Worm (Caenorhabditis elegans) whole organism, L1 larva: ENCODE results near the gene ZK1127.13.
A peak's percentile ranks its signal among the peaks of the same experiment; 100 is the strongest.

ENCODE experiments used
- ama-1 ChIP-seq: fragments of 150-350 bp; optimal IDR thresholded peaks from 2 replicates; lab custom pipeline; 2014
- blmp-1 ChIP-seq: fragments of 150-350 bp; optimal IDR thresholded peaks from 2 replicates; lab custom pipeline; 2014; ENCODE audit warnings: missing biosample characterization, missing genetic modification characterization
- ceh-88 ChIP-seq: fragments of 200-800 bp; sonication (Bioruptor generic); IDR thresholded peaks from 2 replicates; pipeline ENCODE4 v1.3.6; 2022; ENCODE audit warnings: missing genetic modification characterization, missing compliant biosample characterization
- ces-1 ChIP-seq: fragments of 150-350 bp; optimal IDR thresholded peaks from 2 replicates; lab custom pipeline; 2014; ENCODE audit warnings: missing biosample characterization, missing genetic modification reagents, missing genetic modification characterization
- dsc-1 ChIP-seq: sonication (generic microtip); optimal IDR thresholded peaks from 2 replicates; lab custom pipeline; 2016; ENCODE audit warnings: mild to moderate bottlenecking, missing genetic modification characterization, missing compliant biosample characterization
- efl-1 ChIP-seq, 4 experiments: fragments of 150-350 bp; optimal IDR thresholded peaks in 3 of 4; peaks in 1 of 4; 1 replicate in 1 of 4; 2 replicates in 3 of 4; lab custom pipeline; 2014; ENCODE audit warnings: missing biosample characterization in 2 of 4, missing genetic modification characterization in 2 of 4, missing genetic modification reagents in 2 of 4
- egl-13 ChIP-seq: sonication (generic microtip); optimal IDR thresholded peaks from 2 replicates; lab custom pipeline; 2016; ENCODE audit warnings: missing genotype, missing genetic modification reagents, missing genetic modification characterization, missing compliant biosample characterization
- egl-27 ChIP-seq, 2 experiments: fragments of 150-350 bp in 1 of 2; sonication (generic microtip); optimal IDR thresholded peaks; 3 replicates each; lab custom pipeline; 2017 to 2018; ENCODE audit warnings: missing biosample characterization in 2 of 2, missing genetic modification characterization in 2 of 2, missing genetic modification reagents in 2 of 2
- elt-2 ChIP-seq: sonication (generic microtip); optimal IDR thresholded peaks from 2 replicates; lab custom pipeline; 2016; ENCODE audit warnings: missing genetic modification characterization, mild to moderate bottlenecking, inconsistent platforms, missing compliant biosample characterization, missing genetic modification reagents
- elt-3 ChIP-seq, 6 experiments: fragments of 150-350 bp in 1 of 6; sonication (generic microtip); optimal IDR thresholded peaks; 2 replicates each; lab custom pipeline; 2017 to 2018; ENCODE audit warnings: missing biosample characterization in 6 of 6, missing genetic modification characterization in 6 of 6, inconsistent platforms in 1 of 6
- ets-5 ChIP-seq: fragments of 200-800 bp; sonication (Bioruptor generic); IDR thresholded peaks from 2 replicates; pipeline ENCODE4 v1.3.6; 2022; ENCODE audit warnings: missing genetic modification characterization, missing compliant biosample characterization
- fkh-10 ChIP-seq: sonication (generic microtip); optimal IDR thresholded peaks from 2 replicates; lab custom pipeline; 2017; ENCODE audit warnings: missing biosample characterization, missing genetic modification reagents, missing genetic modification characterization
- fkh-4 ChIP-seq: sonication (generic microtip); optimal IDR thresholded peaks from 2 replicates; lab custom pipeline; 2016; ENCODE audit warnings: missing compliant biosample characterization, missing genetic modification characterization, borderline replicate concordance
- grh-1 ChIP-seq: fragments of 200-800 bp; sonication (Bioruptor generic); IDR thresholded peaks from 2 replicates; pipeline ENCODE4 v1.3.6; 2022; ENCODE audit warnings: missing genetic modification reagents, missing genetic modification characterization, missing compliant biosample characterization
- hlh-17 ChIP-seq: fragments of 200-800 bp; sonication (Bioruptor generic); optimal IDR thresholded peaks from 2 replicates; lab custom pipeline; 2018; ENCODE audit warnings: missing genetic modification characterization, mild to moderate bottlenecking, missing compliant biosample characterization, moderate library complexity, borderline replicate concordance
- hlh-4 ChIP-seq: sonication (generic microtip); optimal IDR thresholded peaks from 2 replicates; lab custom pipeline; 2016; ENCODE audit warnings: mild to moderate bottlenecking, missing genetic modification characterization, missing compliant biosample characterization
- hpl-2 ChIP-seq: fragments of 150-350 bp; optimal IDR thresholded peaks from 2 replicates; lab custom pipeline; 2014; ENCODE audit warnings: missing biosample characterization, missing genetic modification reagents, missing genetic modification characterization
- irx-1 ChIP-seq: sonication (generic microtip); optimal IDR thresholded peaks from 2 replicates; lab custom pipeline; 2016; ENCODE audit warnings: missing genetic modification characterization, missing compliant biosample characterization
- isw-1 ChIP-seq: fragments of 200-800 bp; sonication (Bioruptor generic); IDR thresholded peaks from 2 replicates; pipeline ENCODE4 v1.3.6; 2022; ENCODE audit warnings: missing genetic modification characterization, missing compliant biosample characterization
- jun-1 ChIP-seq: fragments of 150-350 bp; optimal IDR thresholded peaks from 2 replicates; lab custom pipeline; 2014; ENCODE audit warnings: missing biosample characterization, missing genetic modification reagents, missing genetic modification characterization
- lin-14 ChIP-seq: fragments of 200-800 bp; sonication (Bioruptor generic); optimal IDR thresholded peaks from 2 replicates; lab custom pipeline; 2018; ENCODE audit warnings: mild to moderate bottlenecking, missing genetic modification characterization, moderate library complexity, missing compliant biosample characterization
- lin-35 ChIP-seq, 2 experiments: fragments of 150-350 bp; optimal IDR thresholded peaks; 2 replicates each; lab custom pipeline; 2014; ENCODE audit warnings: missing biosample characterization in 2 of 2, missing genetic modification characterization in 2 of 2, missing genetic modification reagents in 2 of 2
- lsy-2 ChIP-seq, 2 experiments: fragments of 150-350 bp; optimal IDR thresholded peaks; 2 replicates each; lab custom pipeline; 2014; ENCODE audit warnings: missing biosample characterization in 2 of 2, missing genetic modification characterization in 2 of 2
- mab-9 ChIP-seq: fragments of 200-800 bp; sonication (Bioruptor generic); IDR thresholded peaks from 2 replicates; pipeline ENCODE4 v1.3.6; 2022; ENCODE audit warnings: missing genetic modification reagents, missing genetic modification characterization, missing compliant biosample characterization
- mep-1 ChIP-seq: fragments of 150-350 bp; optimal IDR thresholded peaks from 2 replicates; lab custom pipeline; 2014; ENCODE audit warnings: missing biosample characterization, missing genetic modification characterization
- nhr-11 ChIP-seq: fragments of 150-350 bp; optimal IDR thresholded peaks from 2 replicates; lab custom pipeline; 2014; ENCODE audit warnings: missing biosample characterization, missing genetic modification characterization
- nhr-20 ChIP-seq: sonication (generic microtip); optimal IDR thresholded peaks from 2 replicates; lab custom pipeline; 2016; ENCODE audit warnings: mild to moderate bottlenecking, missing genetic modification characterization, missing compliant biosample characterization
- nhr-237 ChIP-seq: fragments of 150-350 bp; optimal IDR thresholded peaks from 2 replicates; lab custom pipeline; 2014; ENCODE audit warnings: missing biosample characterization, missing genetic modification characterization
- nhr-47 ChIP-seq: sonication (generic microtip); optimal IDR thresholded peaks from 2 replicates; lab custom pipeline; 2016; ENCODE audit warnings: mild to moderate bottlenecking, missing genetic modification characterization, moderate library complexity, missing compliant biosample characterization
- nhr-76 ChIP-seq: sonication (generic microtip); optimal IDR thresholded peaks from 2 replicates; lab custom pipeline; 2017; ENCODE audit warnings: missing biosample characterization, missing genetic modification characterization
- nhr-77 ChIP-seq: fragments of 150-350 bp; optimal IDR thresholded peaks from 2 replicates; lab custom pipeline; 2014; ENCODE audit warnings: missing biosample characterization, missing genetic modification characterization
- nhr-84 ChIP-seq: sonication (generic microtip); optimal IDR thresholded peaks from 2 replicates; lab custom pipeline; 2017; ENCODE audit warnings: missing biosample characterization, missing genetic modification characterization
- pqm-1 ChIP-seq: sonication (generic microtip); optimal IDR thresholded peaks from 3 replicates; lab custom pipeline; 2017; ENCODE audit warnings: missing biosample characterization, missing genetic modification characterization
- skn-1 ChIP-seq: fragments of 150-350 bp; optimal IDR thresholded peaks from 2 replicates; lab custom pipeline; 2014; ENCODE audit warnings: missing biosample characterization, missing genetic modification characterization
- snpc-4 ChIP-seq: fragments of 150-350 bp; optimal IDR thresholded peaks from 2 replicates; lab custom pipeline; 2014; ENCODE audit warnings: missing biosample characterization, missing genetic modification characterization
- sox-4 ChIP-seq: sonication (generic microtip); optimal IDR thresholded peaks from 2 replicates; lab custom pipeline; 2016; ENCODE audit warnings: missing genetic modification characterization, missing compliant biosample characterization
- swsn-7 ChIP-seq: sonication (generic microtip); optimal IDR thresholded peaks from 2 replicates; lab custom pipeline; 2016; ENCODE audit warnings: missing genetic modification characterization, missing compliant biosample characterization
- unc-130 ChIP-seq: fragments of 150-350 bp; optimal IDR thresholded peaks from 2 replicates; lab custom pipeline; 2017; ENCODE audit warnings: missing biosample characterization, missing genetic modification characterization, inconsistent platforms
- unc-30 ChIP-seq: sonication (generic microtip); optimal IDR thresholded peaks from 2 replicates; lab custom pipeline; 2017; ENCODE audit warnings: missing biosample characterization, missing genetic modification characterization
- xbp-1 ChIP-seq: sonication (generic microtip); optimal IDR thresholded peaks from 2 replicates; lab custom pipeline; 2016; ENCODE audit warnings: missing genetic modification characterization, missing compliant biosample characterization
- zip-4 ChIP-seq: fragments of 200-800 bp; sonication (Bioruptor generic); optimal IDR thresholded peaks from 2 replicates; lab custom pipeline; 2018; ENCODE audit warnings: mild to moderate bottlenecking, missing genetic modification characterization, moderate library complexity, missing compliant biosample characterization

The ZK1127.13 gene

DNA sequence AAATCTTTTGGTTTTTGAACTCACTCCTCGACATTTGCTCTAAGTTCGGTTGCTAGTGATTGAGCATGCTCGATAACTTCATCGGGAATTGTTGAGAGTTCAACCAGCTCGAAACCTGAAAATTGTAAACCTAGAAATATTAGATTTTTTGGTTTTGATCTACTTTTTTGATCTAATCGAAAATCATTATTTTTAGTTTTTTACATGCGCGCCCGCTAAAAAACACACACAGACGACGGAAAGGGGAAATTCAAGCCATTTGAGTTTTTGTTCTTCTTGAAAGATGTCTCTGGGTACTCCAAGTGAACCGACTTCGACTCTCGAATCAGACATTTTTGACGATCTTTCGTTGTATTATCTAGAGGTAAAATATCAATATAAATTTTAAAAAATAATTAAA is 12.3 kb downstream of the ZK1127.13 start, which contains the start of gene nos-2:
nos-2 (plus strand) TSS at position 228 of the 400 bp plus-strand sequence.
- TF ChIP-seq mep-1 (tag; lab: Kevin White, UChicago) (no peak), sox-4 (tag; lab: Kevin White, UChicago) (no peak), dsc-1 (tag; lab: Kevin White, UChicago) (no peak), blmp-1 (no peak), skn-1 (tag; lab: Kevin White, UChicago) (no peak), lin-14 (GFP tag; lab: Kevin White, UChicago) (no peak), snpc-4 (tag; lab: Kevin White, UChicago) (no peak), ceh-88 (GFP tag; lab: Robert Waterston, UW) (no peak), mab-9 (GFP tag; lab: Robert Waterston, UW) (no peak), unc-30 (tag; lab: Kevin White, UChicago) (no peak), hlh-17 (no peak)

DNA sequence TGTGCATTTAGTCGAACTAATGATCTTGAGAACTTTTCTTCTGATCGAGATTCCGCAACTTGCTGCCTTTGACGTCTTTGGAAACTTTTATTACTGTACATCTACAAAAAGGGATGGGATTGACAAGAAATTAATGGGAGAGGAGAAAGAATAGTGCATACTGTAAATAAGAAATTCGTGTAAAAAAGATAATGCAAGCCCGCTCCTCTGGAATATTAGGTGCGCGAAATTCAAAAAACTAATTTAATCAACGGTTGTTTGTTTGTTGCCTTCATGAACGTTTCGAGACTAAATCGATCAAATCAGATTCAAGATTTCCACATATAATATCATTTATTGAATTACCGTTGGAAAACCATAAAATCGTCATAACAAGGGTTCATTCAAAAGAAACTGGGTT is 16.8 kb downstream of the ZK1127.13 start, which contains the start of gene him-14:
him-14 (minus strand) TSS at position 101 of the 400 bp plus-strand sequence.
- TF ChIP-seq nhr-237 (tag; lab: Kevin White, UChicago), result no peak
- TF ChIP-seq isw-1 (GFP tag; lab: Robert Waterston, UW), result no peak
- TF ChIP-seq nhr-84 (tag; lab: Kevin White, UChicago), result no peak

DNA sequence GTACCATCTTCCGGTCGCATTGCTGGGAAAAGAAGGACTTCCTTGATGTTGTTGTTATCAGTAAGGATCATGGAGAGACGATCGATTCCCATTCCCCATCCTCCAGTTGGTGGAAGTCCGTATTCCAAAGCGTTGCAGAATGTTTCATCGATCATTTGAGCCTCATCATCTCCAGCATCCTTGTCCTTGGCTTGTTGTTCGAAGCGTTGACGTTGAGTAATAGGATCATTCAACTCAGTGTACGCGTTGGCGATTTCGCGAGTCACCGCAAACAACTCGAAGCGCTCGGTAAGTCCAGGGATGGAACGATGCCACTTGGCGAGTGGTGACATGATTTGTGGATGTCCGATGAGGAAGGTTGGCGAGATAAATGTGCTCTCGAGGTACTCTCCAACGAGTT is 17.3 kb downstream of the ZK1127.13 start:
- TF ChIP-seq efl-1 (optimal IDR thresholded peaks at IDR 0.05; lab: Kevin White, UChicago) (no peak), efl-1 (GFP tag; optimal IDR thresholded peaks at IDR 0.05 in 1 of 2; lab: Kevin White, UChicago) (peak in 1 of 2 experiments; percentile 91), nhr-76 (tag; lab: Kevin White, UChicago) (no peak), nhr-20 (no peak)

DNA sequence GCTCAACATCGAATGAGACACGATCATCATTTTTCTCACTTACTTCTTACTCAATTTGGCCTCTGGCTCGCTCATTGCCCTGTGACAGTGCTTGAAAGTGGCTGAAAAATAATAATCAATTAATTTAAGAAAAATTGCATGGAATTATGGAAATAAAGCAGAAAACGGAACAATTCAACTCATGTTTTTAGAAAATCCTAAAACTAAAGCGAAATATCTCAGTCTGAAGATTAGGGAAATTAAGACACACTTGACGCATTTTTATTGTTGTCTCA is 19.2 kb downstream of the ZK1127.13 start, which contains the start of gene kars-1:
kars-1 (minus strand) TSS at position 101 of the 275 bp plus-strand sequence.
- no peak for TF ChIP-seq fkh-10 (GFP tag; lab: Kevin White, UChicago)
- no peak for TF ChIP-seq swsn-7
- TF ChIP-seq pqm-1 (tag; lab: Kevin White, UChicago), result no peak
- TF ChIP-seq grh-1 (GFP tag; lab: Robert Waterston, UW), result no peak
- no peak for TF ChIP-seq lin-14 (GFP tag; lab: Kevin White, UChicago)
- no peak for TF ChIP-seq irx-1 (tag; lab: Kevin White, UChicago)
- no peak for TF ChIP-seq zip-4 (GFP tag; lab: Kevin White, UChicago)
- no peak for TF ChIP-seq egl-13
- TF ChIP-seq hpl-2, result no peak
- TF ChIP-seq snpc-4 (tag; lab: Kevin White, UChicago), result no peak

DNA sequence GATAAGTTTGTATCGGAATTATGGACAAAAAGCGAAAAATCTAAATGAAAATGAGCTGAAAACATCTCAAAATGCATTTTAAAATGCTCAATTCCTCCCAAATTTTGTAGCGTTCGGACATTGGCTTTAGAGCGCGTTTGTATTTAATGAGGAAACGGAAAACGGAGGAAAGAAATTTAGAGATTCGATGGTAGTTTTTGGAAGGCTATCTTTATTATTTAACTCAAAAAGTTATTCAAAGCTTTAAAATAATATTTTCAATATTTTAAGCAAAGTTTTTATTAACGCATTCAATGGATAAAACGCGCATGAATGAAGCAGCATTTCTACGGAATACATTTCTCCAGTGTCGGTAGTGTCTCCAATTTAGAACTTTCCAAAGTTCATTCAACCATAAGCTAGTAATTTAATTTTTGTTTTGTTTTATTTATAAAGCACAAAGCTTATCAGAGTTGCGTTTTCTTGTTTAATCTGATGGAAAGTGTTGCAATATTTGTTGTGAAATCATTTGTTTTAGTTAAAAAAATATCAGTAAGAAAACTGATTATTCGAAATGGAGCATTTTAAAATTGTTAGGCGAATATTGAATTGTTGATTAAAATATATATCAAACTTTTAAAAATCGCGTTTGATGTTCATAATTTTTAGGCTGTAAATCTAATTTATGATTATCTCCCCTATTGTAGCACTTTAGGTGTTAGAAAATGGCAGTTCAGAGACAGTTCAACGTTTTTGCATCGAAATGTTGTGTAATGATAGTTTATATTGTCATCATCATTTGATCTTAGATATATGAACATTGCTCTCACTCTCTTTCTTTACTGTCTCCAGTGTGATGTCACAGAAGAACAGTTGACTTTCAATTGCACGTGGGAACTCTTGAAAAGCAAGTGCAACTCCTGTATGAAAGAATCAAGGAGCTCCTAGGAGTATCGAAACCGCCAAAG is 19.8 kb downstream of the ZK1127.13 start:
- TF ChIP-seq ceh-88 (GFP tag; lab: Robert Waterston, UW), result peak; percentile 73
- peak; percentile 71 to 91 for TF ChIP-seq lsy-2 (tag; optimal IDR thresholded peaks at IDR 0.05; lab: Kevin White, UChicago)
- TF ChIP-seq hlh-4, result peak; percentile 21
- TF ChIP-seq egl-13, result peak; percentile 65
- peak; percentile 8 for TF ChIP-seq fkh-10 (GFP tag; lab: Kevin White, UChicago)
- peak; percentile 81 for TF ChIP-seq xbp-1 (tag; lab: Kevin White, UChicago)
- TF ChIP-seq elt-3 (tag; optimal IDR thresholded peaks at IDR 0.05; lab: Kevin White, UChicago), result peak in 3 of 6 experiments; percentile 24 to 70 (median 42)
- TF ChIP-seq lin-35 (GFP tag; optimal IDR thresholded peaks at IDR 0.05; lab: Kevin White, UChicago), result peak; percentile 72 to 78
- TF ChIP-seq unc-130 (tag; lab: Kevin White, UChicago), result peak; percentile 37
- TF ChIP-seq ces-1, result no peak
- peak; percentile 77 for TF ChIP-seq skn-1 (tag; lab: Kevin White, UChicago)
- TF ChIP-seq nhr-84 (tag; lab: Kevin White, UChicago), result no peak
- peak; percentile 17 for TF ChIP-seq fkh-4 (tag; lab: Kevin White, UChicago)
- no peak for TF ChIP-seq zip-4 (GFP tag; lab: Kevin White, UChicago)
- TF ChIP-seq ets-5 (GFP tag; lab: Robert Waterston, UW), result no peak
- TF ChIP-seq nhr-237 (tag; lab: Kevin White, UChicago), result peak; percentile 58
- peak; percentile 75 for TF ChIP-seq dsc-1 (tag; lab: Kevin White, UChicago)
- no peak for TF ChIP-seq jun-1
- peak; percentile 89 for TF ChIP-seq mep-1 (tag; lab: Kevin White, UChicago)
- peak; percentile 23 for TF ChIP-seq nhr-11
- TF ChIP-seq nhr-20, result peak; percentile 79
- peak; percentile 35 for TF ChIP-seq elt-2 (tag; lab: Kevin White, UChicago)
- no peak for TF ChIP-seq ama-1 (lab: Kevin White, UChicago)
- TF ChIP-seq egl-27 (tag; optimal IDR thresholded peaks at IDR 0.05; lab: Kevin White, UChicago), result no peak
- peak; percentile 37 for TF ChIP-seq nhr-77 (tag; lab: Kevin White, UChicago)
- TF ChIP-seq blmp-1, result peak; percentile 55
- peak; percentile 84 for TF ChIP-seq nhr-47 (tag; lab: Kevin White, UChicago)
- TF ChIP-seq nhr-76 (tag; lab: Kevin White, UChicago), result no peak
